Worm (Caenorhabditis elegans) whole organism, L1 larva: Measurements from ENCODE around the gene sre-12.

Experiments
- C04F5.9 ChIP-seq: sonication (generic microtip); optimal IDR thresholded peaks from 2 replicates; lab custom pipeline; 2016; ENCODE audit warnings: missing genetic modification characterization, missing compliant biosample characterization
- C16A3.4 ChIP-seq: fragments of 150-350 bp; optimal IDR thresholded peaks from 2 replicates; lab custom pipeline; 2014; ENCODE audit warnings: missing biosample characterization, missing genetic modification characterization
- F16B12.6 ChIP-seq: fragments of 150-350 bp; optimal IDR thresholded peaks from 2 replicates; lab custom pipeline; 2014; ENCODE audit warnings: missing biosample characterization, missing genetic modification characterization
- aha-1 ChIP-seq: fragments of 150-350 bp; optimal IDR thresholded peaks from 2 replicates; lab custom pipeline; 2014; ENCODE audit warnings: missing biosample characterization, missing genetic modification characterization
- blmp-1 ChIP-seq: fragments of 150-350 bp; optimal IDR thresholded peaks from 2 replicates; lab custom pipeline; 2014; ENCODE audit warnings: missing biosample characterization, missing genetic modification characterization
- ceh-63 ChIP-seq: fragments of 200-800 bp; sonication (Bioruptor generic); optimal IDR thresholded peaks from 2 replicates; lab custom pipeline; 2018; ENCODE audit warnings: mild to moderate bottlenecking, missing genetic modification characterization, missing compliant biosample characterization
- ceh-8 ChIP-seq: fragments of 200-800 bp; sonication (Bioruptor generic); optimal IDR thresholded peaks from 2 replicates; lab custom pipeline; 2018; ENCODE audit warnings: mild to moderate bottlenecking, missing genetic modification characterization, moderate library complexity, missing compliant biosample characterization
- ceh-88 ChIP-seq: fragments of 200-800 bp; sonication (Bioruptor generic); IDR thresholded peaks from 2 replicates; pipeline ENCODE4 v1.3.6; 2022; ENCODE audit warnings: missing genetic modification characterization, missing compliant biosample characterization
- ceh-90 ChIP-seq: sonication (generic microtip); optimal IDR thresholded peaks from 2 replicates; lab custom pipeline; 2016; ENCODE audit warnings: missing genetic modification characterization, missing compliant biosample characterization
- ces-1 ChIP-seq: fragments of 150-350 bp; optimal IDR thresholded peaks from 2 replicates; lab custom pipeline; 2014; ENCODE audit warnings: missing biosample characterization, missing genetic modification reagents, missing genetic modification characterization
- efl-1 ChIP-seq, 4 experiments: fragments of 150-350 bp; optimal IDR thresholded peaks in 3 of 4; peaks in 1 of 4; 1 replicate in 1 of 4; 2 replicates in 3 of 4; lab custom pipeline; 2014; ENCODE audit warnings: missing biosample characterization in 2 of 4, missing genetic modification characterization in 2 of 4, missing genetic modification reagents in 2 of 4
- egl-27 ChIP-seq, 2 experiments: fragments of 150-350 bp in 1 of 2; sonication (generic microtip); optimal IDR thresholded peaks; 3 replicates each; lab custom pipeline; 2017 to 2018; ENCODE audit warnings: missing biosample characterization in 2 of 2, missing genetic modification characterization in 2 of 2, missing genetic modification reagents in 2 of 2
- elt-2 ChIP-seq: sonication (generic microtip); optimal IDR thresholded peaks from 2 replicates; lab custom pipeline; 2016; ENCODE audit warnings: missing genetic modification characterization, mild to moderate bottlenecking, inconsistent platforms, missing compliant biosample characterization, missing genetic modification reagents
- ets-5 ChIP-seq: fragments of 200-800 bp; sonication (Bioruptor generic); IDR thresholded peaks from 2 replicates; pipeline ENCODE4 v1.3.6; 2022; ENCODE audit warnings: missing genetic modification characterization, missing compliant biosample characterization
- fkh-8 ChIP-seq: sonication (generic microtip); optimal IDR thresholded peaks from 2 replicates; lab custom pipeline; 2016; ENCODE audit warnings: mild to moderate bottlenecking, missing genetic modification characterization, missing compliant biosample characterization
- fos-1 ChIP-seq: fragments of 150-350 bp; optimal IDR thresholded peaks from 2 replicates; lab custom pipeline; 2014; ENCODE audit warnings: missing biosample characterization, missing genetic modification characterization
- hlh-17 ChIP-seq: fragments of 200-800 bp; sonication (Bioruptor generic); optimal IDR thresholded peaks from 2 replicates; lab custom pipeline; 2018; ENCODE audit warnings: missing genetic modification characterization, mild to moderate bottlenecking, missing compliant biosample characterization, moderate library complexity, borderline replicate concordance
- hpl-2 ChIP-seq: fragments of 150-350 bp; optimal IDR thresholded peaks from 2 replicates; lab custom pipeline; 2014; ENCODE audit warnings: missing biosample characterization, missing genetic modification reagents, missing genetic modification characterization
- lin-14 ChIP-seq: fragments of 200-800 bp; sonication (Bioruptor generic); optimal IDR thresholded peaks from 2 replicates; lab custom pipeline; 2018; ENCODE audit warnings: mild to moderate bottlenecking, missing genetic modification characterization, moderate library complexity, missing compliant biosample characterization
- lin-35 ChIP-seq, 2 experiments: fragments of 150-350 bp; optimal IDR thresholded peaks; 2 replicates each; lab custom pipeline; 2014; ENCODE audit warnings: missing biosample characterization in 2 of 2, missing genetic modification characterization in 2 of 2, missing genetic modification reagents in 2 of 2
- lin-39 ChIP-seq: fragments of 150-350 bp; optimal IDR thresholded peaks from 2 replicates; lab custom pipeline; 2014; ENCODE audit warnings: missing biosample characterization, missing genetic modification reagents, missing genetic modification characterization
- lsy-2 ChIP-seq, 2 experiments: fragments of 150-350 bp; optimal IDR thresholded peaks; 2 replicates each; lab custom pipeline; 2014; ENCODE audit warnings: missing biosample characterization in 2 of 2, missing genetic modification characterization in 2 of 2
- nhr-11 ChIP-seq: fragments of 150-350 bp; optimal IDR thresholded peaks from 2 replicates; lab custom pipeline; 2014; ENCODE audit warnings: missing biosample characterization, missing genetic modification characterization
- nhr-20 ChIP-seq: sonication (generic microtip); optimal IDR thresholded peaks from 2 replicates; lab custom pipeline; 2016; ENCODE audit warnings: mild to moderate bottlenecking, missing genetic modification characterization, missing compliant biosample characterization
- nhr-47 ChIP-seq: sonication (generic microtip); optimal IDR thresholded peaks from 2 replicates; lab custom pipeline; 2016; ENCODE audit warnings: mild to moderate bottlenecking, missing genetic modification characterization, moderate library complexity, missing compliant biosample characterization
- nhr-71 ChIP-seq: sonication (generic microtip); optimal IDR thresholded peaks from 2 replicates; lab custom pipeline; 2016; ENCODE audit warnings: mild to moderate bottlenecking, missing genetic modification characterization, moderate library complexity, missing compliant biosample characterization
- nhr-76 ChIP-seq: sonication (generic microtip); optimal IDR thresholded peaks from 2 replicates; lab custom pipeline; 2017; ENCODE audit warnings: missing biosample characterization, missing genetic modification characterization
- nhr-77 ChIP-seq: fragments of 150-350 bp; optimal IDR thresholded peaks from 2 replicates; lab custom pipeline; 2014; ENCODE audit warnings: missing biosample characterization, missing genetic modification characterization
- pag-3 ChIP-seq: sonication (generic microtip); optimal IDR thresholded peaks from 2 replicates; lab custom pipeline; 2017; ENCODE audit warnings: missing genetic modification characterization, mild to moderate bottlenecking, missing compliant biosample characterization, antibody characterized with exemption, borderline replicate concordance; ENCODE audit not compliant: insufficient read depth
- pax-3 ChIP-seq: fragments of 200-800 bp; sonication (Bioruptor generic); optimal IDR thresholded peaks from 2 replicates; lab custom pipeline; 2018; ENCODE audit warnings: mild to moderate bottlenecking, missing genetic modification characterization, moderate library complexity, missing compliant biosample characterization
- snpc-4 ChIP-seq: fragments of 150-350 bp; optimal IDR thresholded peaks from 2 replicates; lab custom pipeline; 2014; ENCODE audit warnings: missing biosample characterization, missing genetic modification characterization
- sptf-1 ChIP-seq: fragments of 150-350 bp; optimal IDR thresholded peaks from 2 replicates; lab custom pipeline; 2014; ENCODE audit warnings: missing biosample characterization, missing genetic modification characterization
- tlp-1 ChIP-seq: fragments of 150-350 bp; optimal IDR thresholded peaks from 2 replicates; lab custom pipeline; 2014; ENCODE audit warnings: missing biosample characterization, missing genetic modification characterization
- unc-62 ChIP-seq: fragments of 150-350 bp; optimal IDR thresholded peaks from 2 replicates; lab custom pipeline; 2014; ENCODE audit warnings: missing biosample characterization, missing genetic modification reagents, missing genetic modification characterization
- vab-15 ChIP-seq: sonication (generic microtip); optimal IDR thresholded peaks from 2 replicates; lab custom pipeline; 2017; ENCODE audit warnings: missing genotype, mild to moderate bottlenecking, missing genetic modification characterization, missing compliant biosample characterization
- xbp-1 ChIP-seq: sonication (generic microtip); optimal IDR thresholded peaks from 2 replicates; lab custom pipeline; 2016; ENCODE audit warnings: missing genetic modification characterization, missing compliant biosample characterization
- zag-1 ChIP-seq: fragments of 150-350 bp; optimal IDR thresholded peaks from 2 replicates; lab custom pipeline; 2014; ENCODE audit warnings: missing biosample characterization, missing genetic modification characterization
- ztf-11 ChIP-seq, 2 experiments: sonication (generic microtip); optimal IDR thresholded peaks; 2 replicates each; lab custom pipeline; 2016 to 2017; ENCODE audit warnings: missing genetic modification characterization in 2 of 2, missing biosample characterization in 1 of 2, missing compliant biosample characterization in 1 of 2
- ztf-4 ChIP-seq: fragments of 150-350 bp; optimal IDR thresholded peaks from 2 replicates; lab custom pipeline; 2014; ENCODE audit warnings: missing biosample characterization, missing genetic modification characterization

Gene sre-12

ce11 chrV:6985943-6986342 lies 7.0 kb upstream of the sre-12 start, which contains the start of gene nhr-163:
Gene nhr-163 (minus strand): TSS chrV:6986043.
- TF ChIP-seq ceh-63 (GFP tag; lab: Kevin White, UChicago) (no peak), vab-15 (tag; lab: Kevin White, UChicago) (no peak), ztf-4 (tag; lab: Kevin White, UChicago) (no peak)

- TF ChIP-seq nhr-47 (no peak), lin-35 (GFP tag; optimal IDR thresholded peaks at IDR 0.05; lab: Kevin White, UChicago) (no peak), efl-1 (optimal IDR thresholded peaks at IDR 0.05; lab: Kevin White, UChicago) (no peak), efl-1 (GFP tag; optimal IDR thresholded peaks at IDR 0.05 in 1 of 2; lab: Kevin White, UChicago) (no peak), lin-14 (no peak), fkh-8 (no peak), sptf-1 (tag; lab: Kevin White, UChicago) (no peak), ceh-88 (GFP tag; lab: Robert Waterston, UW) (no peak), aha-1 (no peak), C16A3.4 (tag; lab: Kevin White, UChicago) (no peak), blmp-1 (tag; lab: Kevin White, UChicago) (no peak), pag-3 (tag; lab: Kevin White, UChicago) (no peak), C04F5.9 (tag; lab: Kevin White, UChicago) (no peak), hlh-17 (no peak), ztf-11 (tag; optimal IDR thresholded peaks at IDR 0.05; lab: Kevin White, UChicago) (no peak), snpc-4 (no peak), elt-2 (tag; lab: Kevin White, UChicago) (no peak), ets-5 (GFP tag; lab: Robert Waterston, UW) (no peak), ces-1 (GFP tag; lab: Kevin White, UChicago) (no peak), xbp-1 (no peak), nhr-76 (tag; lab: Kevin White, UChicago) (no peak)
Observed at ce11 chrV:6982813-6983212, 3.9 kb upstream of the sre-12 start, which contains the start of gene nhr-161. Gene nhr-161 (minus strand): TSS chrV:6982913.

ce11 chrV:6976047-6976446 lies 2.9 kb downstream of the sre-12 start, which contains the start of gene srx-16:
Gene srx-16 (plus strand): TSS chrV:6976347.
- no peak for TF ChIP-seq xbp-1
- TF ChIP-seq zag-1, result no peak
- no peak for TF ChIP-seq egl-27 (tag; optimal IDR thresholded peaks at IDR 0.05; lab: Kevin White, UChicago)
- TF ChIP-seq nhr-11 (tag; lab: Kevin White, UChicago), result no peak
- TF ChIP-seq C04F5.9 (tag; lab: Kevin White, UChicago), result no peak
- no peak for TF ChIP-seq lsy-2 (tag; optimal IDR thresholded peaks at IDR 0.05; lab: Kevin White, UChicago)
- TF ChIP-seq hpl-2 (GFP tag; lab: Kevin White, UChicago), result no peak
- no peak for TF ChIP-seq F16B12.6 (tag; lab: Kevin White, UChicago)
- TF ChIP-seq ces-1 (GFP tag; lab: Kevin White, UChicago), result no peak
- TF ChIP-seq ceh-90 (tag; lab: Kevin White, UChicago), result no peak
- no peak for TF ChIP-seq lin-35 (GFP tag; optimal IDR thresholded peaks at IDR 0.05; lab: Kevin White, UChicago)
- TF ChIP-seq efl-1 (optimal IDR thresholded peaks at IDR 0.05; lab: Kevin White, UChicago), result no peak
- TF ChIP-seq efl-1 (GFP tag; optimal IDR thresholded peaks at IDR 0.05 in 1 of 2; lab: Kevin White, UChicago), result no peak
- TF ChIP-seq ets-5 (GFP tag; lab: Robert Waterston, UW), result no peak
- no peak for TF ChIP-seq unc-62 (GFP tag; lab: Kevin White, UChicago)
- no peak for TF ChIP-seq C16A3.4 (tag; lab: Kevin White, UChicago)
- TF ChIP-seq pax-3 (tag; lab: Kevin White, UChicago), result no peak
- no peak for TF ChIP-seq fos-1 (tag; lab: Kevin White, UChicago)
- no peak for TF ChIP-seq nhr-20 (tag; lab: Kevin White, UChicago)
- TF ChIP-seq, all 84 proteins: peak for 0

- TF ChIP-seq ceh-8 (GFP tag; lab: Kevin White, UChicago) (no peak), ztf-11 (tag; optimal IDR thresholded peaks at IDR 0.05; lab: Kevin White, UChicago) (no peak), nhr-77 (tag; lab: Kevin White, UChicago) (no peak), hlh-17 (no peak), ces-1 (GFP tag; lab: Kevin White, UChicago) (no peak), lin-35 (GFP tag; optimal IDR thresholded peaks at IDR 0.05; lab: Kevin White, UChicago) (no peak), nhr-71 (tag; lab: Kevin White, UChicago) (no peak), lin-39 (no peak), pax-3 (tag; lab: Kevin White, UChicago) (no peak), tlp-1 (tag; lab: Kevin White, UChicago) (no peak)
- TF ChIP-seq, all 84 proteins: peak for 0
Observed at ce11 chrV:6971567-6971966, 7.4 kb downstream of the sre-12 start, which contains the start of gene srx-59. Gene srx-59 (plus strand): TSS chrV:6971867.
